Fruit fly (Drosophila melanogaster) whole organism, embryonic: ENCODE results near the gene Sas-4.
A peak's percentile ranks its signal among the peaks of the same experiment; 100 is the strongest.

Source experiments
- Abd-B ChIP-seq: fragments of 200-800 bp; sonication (Bioruptor generic); optimal IDR thresholded peaks from 2 replicates; lab custom pipeline; 2018; ENCODE audit warnings: missing biosample characterization, mild to moderate bottlenecking, missing genetic modification characterization, moderate library complexity
- Awh ChIP-seq: fragments of 200-800 bp; sonication (Bioruptor generic); IDR thresholded peaks from 2 replicates; pipeline ENCODE4, ENCODE4 v1.3.6; 2022; ENCODE audit warnings: missing biosample characterization, missing genetic modification characterization
- Bteb2 ChIP-seq: fragments of 200-800 bp; sonication (Bioruptor generic); optimal IDR thresholded peaks from 2 replicates; lab custom pipeline; 2016; ENCODE audit warnings: missing biosample characterization, missing genetic modification characterization
- CG10565 ChIP-seq: fragments of 200-800 bp; sonication (Bioruptor generic); optimal IDR thresholded peaks from 3 replicates; lab custom pipeline; 2016; ENCODE audit warnings: missing biosample characterization, mild to moderate bottlenecking, missing genetic modification characterization
- CG10979 ChIP-seq: fragments of 200-800 bp; sonication (Bioruptor generic); optimal IDR thresholded peaks from 2 replicates; lab custom pipeline; 2018; ENCODE audit warnings: missing biosample characterization, mild to moderate bottlenecking, missing genetic modification characterization, moderate library complexity
- CG13123 ChIP-seq: fragments of 200-800 bp; sonication (Bioruptor generic); optimal IDR thresholded peaks from 2 replicates; lab custom pipeline; 2016; ENCODE audit warnings: missing biosample characterization, missing genetic modification characterization
- CG13424 ChIP-seq: fragments of 200-800 bp; sonication (Bioruptor generic); optimal IDR thresholded peaks from 2 replicates; lab custom pipeline; 2019; ENCODE audit warnings: missing biosample characterization, mild to moderate bottlenecking, missing genetic modification characterization, moderate library complexity
- CG13624 ChIP-seq: fragments of 200-800 bp; sonication (Bioruptor generic); optimal IDR thresholded peaks from 2 replicates; lab custom pipeline; 2016; ENCODE audit warnings: missing biosample characterization, missing genetic modification characterization
- CG14710 ChIP-seq: fragments of 200-800 bp; sonication (Bioruptor generic); optimal IDR thresholded peaks from 3 replicates; lab custom pipeline; 2019; ENCODE audit warnings: missing biosample characterization, mild to moderate bottlenecking, missing genetic modification characterization, moderate library complexity
- CG17912 ChIP-seq: fragments of 200-800 bp; sonication (Bioruptor generic); optimal IDR thresholded peaks from 2 replicates; lab custom pipeline; 2018; ENCODE audit warnings: missing biosample characterization, mild to moderate bottlenecking, missing genetic modification characterization
- CG18764 ChIP-seq: fragments of 200-800 bp; sonication (Bioruptor generic); optimal IDR thresholded peaks from 3 replicates; lab custom pipeline; 2016; ENCODE audit warnings: missing biosample characterization, missing genetic modification characterization
- CG2129 ChIP-seq: fragments of 200-800 bp; sonication (Bioruptor generic); IDR thresholded peaks from 2 replicates; pipeline ENCODE4 v1.3.6; 2022; ENCODE audit warnings: missing biosample characterization, missing genetic modification characterization; ENCODE audit not compliant: partially characterized antibody
- CG30431 ChIP-seq: fragments of 200-800 bp; sonication (Bioruptor generic); optimal IDR thresholded peaks from 2 replicates; lab custom pipeline; 2017; ENCODE audit warnings: missing biosample characterization, missing genetic modification characterization
- CG32532 ChIP-seq: fragments of 200-800 bp; sonication (Bioruptor generic); IDR thresholded peaks from 2 replicates; pipeline ENCODE4 v1.3.6; 2022; ENCODE audit warnings: missing biosample characterization, missing genetic modification characterization
- CG34422 ChIP-seq: fragments of 200-800 bp; sonication (Bioruptor generic); IDR thresholded peaks from 3 replicates; pipeline ENCODE4 v1.3.6; 2022; ENCODE audit warnings: missing biosample characterization, missing genetic modification characterization
- CG4328 ChIP-seq: fragments of 200-800 bp; sonication (Bioruptor generic); optimal IDR thresholded peaks from 3 replicates; lab custom pipeline; 2017; ENCODE audit warnings: missing biosample characterization, missing genetic modification reagents, missing genetic modification characterization
- CG4424 ChIP-seq: fragments of 200-800 bp; sonication (Bioruptor generic); optimal IDR thresholded peaks from 3 replicates; lab custom pipeline; 2016; ENCODE audit warnings: missing biosample characterization, missing genetic modification characterization
- CG7372 ChIP-seq: fragments of 200-800 bp; sonication (Bioruptor generic); IDR thresholded peaks from 2 replicates; pipeline ENCODE4 v1.3.6; 2022; ENCODE audit warnings: missing biosample characterization, missing genetic modification characterization
- CG7556 ChIP-seq: fragments of 200-800 bp; sonication (Bioruptor generic); optimal IDR thresholded peaks from 2 replicates; lab custom pipeline; 2017; ENCODE audit warnings: missing biosample characterization, mild to moderate bottlenecking, missing genetic modification characterization
- CG7786 ChIP-seq: fragments of 200-800 bp; sonication (Bioruptor generic); optimal IDR thresholded peaks from 2 replicates; lab custom pipeline; 2016; ENCODE audit warnings: missing biosample characterization, missing genetic modification characterization
- CG7963 ChIP-seq: fragments of 200-800 bp; sonication (Bioruptor generic); IDR thresholded peaks from 3 replicates; pipeline ENCODE4 v1.3.6; 2022; ENCODE audit warnings: missing biosample characterization, missing genetic modification characterization; ENCODE audit not compliant: partially characterized antibody
- CG8765 ChIP-seq: fragments of 200-800 bp; sonication (Bioruptor generic); IDR thresholded peaks from 2 replicates; pipeline ENCODE4 v1.3.6; 2022; ENCODE audit warnings: missing biosample characterization, missing genetic modification characterization
- CG8924 ChIP-seq: fragments of 200-800 bp; optimal IDR thresholded peaks from 3 replicates; lab custom pipeline; 2019; ENCODE audit warnings: missing biosample characterization, mild to moderate bottlenecking, missing genetic modification characterization, moderate library complexity
- CG9609 ChIP-seq: fragments of 200-800 bp; sonication (Bioruptor generic); optimal IDR thresholded peaks from 3 replicates; lab custom pipeline; 2016; ENCODE audit warnings: missing biosample characterization, missing genetic modification characterization
- CG9727 ChIP-seq: fragments of 200-800 bp; sonication (Bioruptor generic); optimal IDR thresholded peaks from 3 replicates; lab custom pipeline; 2017; ENCODE audit warnings: missing biosample characterization, mild to moderate bottlenecking, missing genetic modification characterization
- CG9932 ChIP-seq: fragments of 200-800 bp; sonication (Bioruptor generic); IDR thresholded peaks from 2 replicates; pipeline ENCODE4 v1.3.6; 2022; ENCODE audit warnings: missing biosample characterization, missing genetic modification characterization
- D ChIP-seq, 2 experiments: fragments of 200-800 bp in 1 of 2; fragments of >200 bp in 1 of 2; sonication (Bioruptor generic) in 1 of 2; optimal IDR thresholded peaks; 2 replicates in 1 of 2; 3 replicates in 1 of 2; lab custom pipeline; 2017; ENCODE audit warnings: mild to moderate bottlenecking in 1 of 2, missing biosample characterization in 1 of 2, missing genetic modification characterization in 1 of 2, missing genetic modification reagents in 1 of 2
- Deaf1 ChIP-seq: fragments of 200-800 bp; optimal IDR thresholded peaks from 3 replicates; lab custom pipeline; 2019; ENCODE audit warnings: missing biosample characterization, mild to moderate bottlenecking, missing genetic modification characterization, moderate library complexity
- Drgx ChIP-seq: fragments of 200-800 bp; sonication (Bioruptor generic); IDR thresholded peaks from 2 replicates; pipeline ENCODE4 v1.3.6; 2022; ENCODE audit warnings: missing biosample characterization, missing genetic modification characterization
- Elba2 ChIP-seq: fragments of 200-800 bp; sonication (Bioruptor generic); optimal IDR thresholded peaks from 3 replicates; lab custom pipeline; 2016; ENCODE audit warnings: missing biosample characterization, missing genetic modification characterization
- Gug ChIP-seq: fragments of 200-800 bp; sonication (Bioruptor generic); IDR thresholded peaks from 4 replicates; pipeline ENCODE4 v1.3.6; 2022; ENCODE audit warnings: missing biosample characterization, missing genetic modification characterization
- HLH3B ChIP-seq: fragments of 200-800 bp; sonication (Bioruptor generic); IDR thresholded peaks from 2 replicates; pipeline ENCODE4 v1.3.6; 2022; ENCODE audit warnings: missing biosample characterization, missing genetic modification characterization
- Hr3 ChIP-seq: fragments of 200-800 bp; sonication (Bioruptor generic); optimal IDR thresholded peaks from 3 replicates; lab custom pipeline; 2016; ENCODE audit warnings: missing biosample characterization, missing genetic modification characterization
- Hsf ChIP-seq: fragments of 200-800 bp; sonication (Bioruptor generic); optimal IDR thresholded peaks from 3 replicates; lab custom pipeline; 2016; ENCODE audit warnings: missing biosample characterization, missing genetic modification characterization
- Jarid2 ChIP-seq: fragments of 200-800 bp; sonication (Bioruptor generic); optimal IDR thresholded peaks from 3 replicates; lab custom pipeline; 2017; ENCODE audit warnings: mild to moderate bottlenecking, missing biosample characterization, missing genetic modification reagents, missing genetic modification characterization
- Lim3 ChIP-seq: fragments of 200-800 bp; sonication (Bioruptor generic); IDR thresholded peaks from 2 replicates; pipeline ENCODE4 v1.3.6; 2022; ENCODE audit warnings: missing biosample characterization, missing genetic modification characterization
- Stat92E ChIP-seq, 3 experiments: fragments of >200 bp in 2 of 3; fragments of 200-800 bp in 1 of 3; sonication (Bioruptor generic) in 1 of 3; optimal IDR thresholded peaks; 2 replicates each; lab custom pipeline; 2017 to 2019; ENCODE audit warnings: missing biosample characterization in 3 of 3, missing genetic modification characterization in 3 of 3, mild to moderate bottlenecking in 1 of 3, moderate library complexity in 1 of 3
- Taf1 ChIP-seq: fragments of 200-800 bp; sonication (Bioruptor generic); IDR thresholded peaks from 2 replicates; pipeline ENCODE4 v1.3.6; 2022; ENCODE audit warnings: missing biosample characterization, missing genetic modification characterization
- gt ChIP-seq: fragments of 200-800 bp; sonication (Bioruptor generic); IDR thresholded peaks from 2 replicates; pipeline ENCODE4 v1.3.6; 2022; ENCODE audit warnings: missing biosample characterization, missing genetic modification characterization
- ham ChIP-seq: fragments of 200-800 bp; sonication (Bioruptor generic); IDR thresholded peaks from 2 replicates; pipeline ENCODE4 v1.3.6; 2022; ENCODE audit warnings: missing biosample characterization, missing genetic modification characterization
- inv ChIP-seq: fragments of 200-800 bp; sonication (Bioruptor generic); IDR thresholded peaks from 2 replicates; pipeline ENCODE4 v1.3.6; 2022; ENCODE audit warnings: missing biosample characterization, missing genetic modification characterization; ENCODE audit not compliant: partially characterized antibody
- ken ChIP-seq: fragments of 200-800 bp; sonication (Bioruptor generic); IDR thresholded peaks from 3 replicates; pipeline ENCODE4 v1.3.6; 2022; ENCODE audit warnings: missing biosample characterization, missing genetic modification characterization
- pb ChIP-seq: fragments of 200-800 bp; sonication (Bioruptor generic); optimal IDR thresholded peaks from 3 replicates; lab custom pipeline; 2016; ENCODE audit warnings: missing biosample characterization, missing genetic modification characterization
- ro ChIP-seq: fragments of 200-800 bp; sonication (Bioruptor generic); IDR thresholded peaks from 2 replicates; pipeline ENCODE4 v1.3.6; 2022; ENCODE audit warnings: missing biosample characterization, missing genetic modification characterization
- sima ChIP-seq: fragments of 200-800 bp; sonication (Bioruptor generic); optimal IDR thresholded peaks from 2 replicates; lab custom pipeline; 2016; ENCODE audit warnings: missing biosample characterization, missing genetic modification characterization
- sug ChIP-seq: fragments of 200-800 bp; optimal IDR thresholded peaks from 2 replicates; lab custom pipeline; 2019; ENCODE audit warnings: missing biosample characterization, mild to moderate bottlenecking, missing genetic modification characterization, moderate library complexity
- twi ChIP-seq: fragments of 200-800 bp; optimal IDR thresholded peaks from 2 replicates; lab custom pipeline; 2019; ENCODE audit warnings: missing biosample characterization, mild to moderate bottlenecking, missing genetic modification characterization, moderate library complexity
- vvl ChIP-seq: fragments of 200-800 bp; sonication (Bioruptor generic); IDR thresholded peaks from 2 replicates; pipeline ENCODE4 v1.3.6; 2022; ENCODE audit warnings: missing biosample characterization, missing genetic modification characterization

Sas-4 gene

dm6 chr3R:7150544-7151406, at the start of gene Sas-4, which contains the start of gene gfzf (continued):
- TF ChIP-seq HLH3B (GFP tag; lab: Robert Waterston, UW) (peak; percentile 42; the same call in 1 of the 2 replicates), CG4424 (GFP tag; lab: Kevin White, UChicago) (peak; percentile 68), CG30431 (peak; percentile 56), CG9932 (peak; percentile 79), CG7372 (GFP tag; lab: Robert Waterston, UW) (peak; percentile 20), sug (tag; lab: Kevin White, UChicago) (peak; percentile 33), Abd-B (GFP tag; lab: Kevin White, UChicago) (peak; percentile 59), CG7786 (no peak), CG13424 (peak; percentile 47), CG18764 (GFP tag; lab: Kevin White, UChicago) (peak; percentile 43), CG13123 (GFP tag; lab: Kevin White, UChicago) (peak; percentile 29), Elba2 (GFP tag; lab: Kevin White, UChicago) (no peak), CG9727 (peak; percentile 68), Jarid2 (GFP tag; lab: Kevin White, UChicago) (no peak), CG7963 (no peak), sima (no peak), CG7556 (GFP tag; lab: Kevin White, UChicago) (peak; percentile 44), CG10979 (tag; lab: Kevin White, UChicago) (peak; percentile 35), ken (GFP tag; lab: Robert Waterston, UW) (peak; percentile 43; the same call in 1 of the 3 replicates), twi (tag; lab: Kevin White, UChicago) (peak; percentile 27), Lim3 (GFP tag; lab: Robert Waterston, UW) (0 out of 2 replicates have a peak, but pooled peaks have one; percentile 27), vvl (GFP tag; lab: Robert Waterston, UW) (peak; percentile 46; the same call in 1 of the 2 replicates), inv (no peak), pb (GFP tag; lab: Kevin White, UChicago) (no peak), CG32532 (GFP tag; lab: Robert Waterston, UW) (peak; percentile 71; the same call in 1 of the 2 replicates), ro (GFP tag; lab: Robert Waterston, UW) (no peak), CG4328 (GFP tag; lab: Kevin White, UChicago) (peak; percentile 45), CG8765 (GFP tag; lab: Robert Waterston, UW) (peak; percentile 35; the same call in 1 of the 2 replicates), CG2129 (no peak), Deaf1 (tag; lab: Kevin White, UChicago) (no peak), CG9609 (GFP tag; lab: Kevin White, UChicago) (peak; percentile 23), CG13624 (peak; percentile 3), Hr3 (GFP tag; lab: Kevin White, UChicago) (peak; percentile 62), ham (GFP tag; lab: Robert Waterston, UW) (no peak; the same call in 1 of the 2 replicates), CG8924 (tag; lab: Kevin White, UChicago) (peak; percentile 47), Taf1 (GFP tag; lab: Robert Waterston, UW) (peak; percentile 48), CG10565 (no peak), D (optimal IDR thresholded peaks at IDR 0.05; lab: Kevin White, UChicago) (no peak), D (GFP tag; optimal IDR thresholded peaks at IDR 0.05; lab: Kevin White, UChicago) (peak; percentile 53), gt (GFP tag; lab: Robert Waterston, UW) (0 out of 2 replicates have a peak, but pooled peaks have one; percentile 29), Hsf (GFP tag; lab: Kevin White, UChicago) (peak; percentile 50), Gug (peak; percentile 47; the same call in 2 of the 4 replicates), Stat92E (GFP tag; optimal IDR thresholded peaks at IDR 0.05; lab: Kevin White, UChicago) (no peak), Bteb2 (peak; percentile 25), Awh (GFP tag; lab: Robert Waterston, UW) (peak; percentile 13; the same call in 1 of the 2 replicates), Drgx (GFP tag; lab: Robert Waterston, UW) (peak; percentile 53; the same call in 1 of the 2 replicates), CG14710 (tag; lab: Kevin White, UChicago) (peak; percentile 78), CG17912 (GFP tag; lab: Kevin White, UChicago) (no peak), CG34422 (GFP tag; lab: Robert Waterston, UW) (peak; percentile 44)
